Worm (Caenorhabditis elegans) whole organism, midembryonic: ENCODE measurements around the gene H40L08.3.

Source experiments
- T22C8.4 ChIP-seq: fragments of 200-800 bp; sonication (Bioruptor generic); IDR thresholded peaks from 2 replicates; pipeline ENCODE4 v1.3.6; 2022; ENCODE audit warnings: missing genetic modification characterization, missing compliant biosample characterization
- cog-1 ChIP-seq: sonication (generic microtip); optimal IDR thresholded peaks from 2 replicates; lab custom pipeline; 2016; ENCODE audit warnings: missing genetic modification characterization, missing compliant biosample characterization
- flt-1 ChIP-seq: fragments of 200-800 bp; sonication (Bioruptor generic); IDR thresholded peaks from 2 replicates; pipeline ENCODE4 v1.3.6; 2022; ENCODE audit warnings: missing genetic modification characterization, missing compliant biosample characterization
- klf-2 ChIP-seq: fragments of 200-800 bp; sonication (Bioruptor generic); conservative IDR thresholded peaks from 2 replicates; pipeline ENCODE4 v1.3.6; 2022; ENCODE audit warnings: missing genetic modification reagents, missing genetic modification characterization, missing compliant biosample characterization
- med-1 ChIP-seq: sonication (generic microtip); optimal IDR thresholded peaks from 2 replicates; lab custom pipeline; 2017; ENCODE audit warnings: missing genetic modification characterization, mild to moderate bottlenecking, missing compliant biosample characterization, antibody characterized with exemption, missing genetic modification reagents; ENCODE audit not compliant: insufficient read depth
- ref-1 ChIP-seq: fragments of 200-800 bp; sonication (Bioruptor generic); conservative IDR thresholded peaks from 2 replicates; pipeline ENCODE4 v1.3.6; 2022; ENCODE audit warnings: missing genetic modification reagents, missing genetic modification characterization, missing compliant biosample characterization
- tab-1 ChIP-seq: fragments of 200-800 bp; sonication (Bioruptor generic); IDR thresholded peaks from 2 replicates; pipeline ENCODE4 v1.3.6; 2022; ENCODE audit warnings: missing genetic modification characterization, missing compliant biosample characterization
- ztf-23 ChIP-seq: fragments of 200-800 bp; sonication (Bioruptor generic); IDR thresholded peaks from 2 replicates; pipeline ENCODE4 v1.3.6; 2022; ENCODE audit warnings: missing genetic modification reagents, missing genetic modification characterization, missing compliant biosample characterization
- ztf-29 ChIP-seq: fragments of 200-800 bp; sonication (Bioruptor generic); IDR thresholded peaks from 2 replicates; pipeline ENCODE4 v1.3.6; 2022; ENCODE audit warnings: missing genetic modification reagents, missing genetic modification characterization, missing compliant biosample characterization

- TF ChIP-seq ztf-29 (GFP tag; lab: Robert Waterston, UW): no peak
- TF ChIP-seq flt-1: no peak
- TF ChIP-seq ztf-23 (GFP tag; lab: Robert Waterston, UW): no peak
- TF ChIP-seq tab-1 (GFP tag; lab: Robert Waterston, UW): no peak
- TF ChIP-seq T22C8.4 (GFP tag; lab: Robert Waterston, UW): no peak
- no peak for TF ChIP-seq cog-1 (tag; lab: Kevin White, UChicago)
- TF ChIP-seq klf-2: no peak
- no peak for TF ChIP-seq ref-1 (GFP tag; lab: Robert Waterston, UW)
- TF ChIP-seq med-1: no peak
Observed at ce11 chrX:15039696-15040212, 36.1 kb downstream of the H40L08.3 start.
